Worm (Caenorhabditis elegans): ENCODE measurements around the gene K08D9.2.

DNA sequence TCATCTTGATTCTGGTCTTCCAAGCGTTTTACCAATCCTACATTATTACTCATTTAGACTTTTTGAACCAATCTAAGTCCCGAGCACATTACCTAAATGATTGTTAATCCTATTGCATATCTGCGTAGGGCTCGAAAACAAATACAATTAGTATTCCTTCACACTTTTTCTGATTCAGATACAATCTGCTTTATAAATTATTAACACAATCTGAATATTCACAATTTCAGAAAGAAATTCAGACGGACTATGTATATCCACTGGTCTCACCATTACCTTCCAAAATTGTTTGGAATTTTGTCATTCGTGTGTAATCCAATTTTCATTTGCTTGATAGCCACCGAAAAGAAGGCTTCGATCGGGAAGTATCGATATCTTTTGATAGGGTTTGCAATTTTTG, 13.7 kb downstream of the K08D9.2 start, which contains the start of gene srj-11:
- TF ChIP-seq B0261.1 (tag; optimal IDR thresholded peaks at IDR 0.05), result no peak
- TF ChIP-seq mes-4 (tag; optimal IDR thresholded peaks at IDR 0.05), result no peak
- no peak for TF ChIP-seq ztf-18 (tag; optimal IDR thresholded peaks at IDR 0.05)
- no peak for TF ChIP-seq unc-62 (GFP tag; optimal IDR thresholded peaks at IDR 0.05)
- no peak for TF ChIP-seq snpc-4 (GFP tag; optimal IDR thresholded peaks at IDR 0.05)
- no peak for TF ChIP-seq snpc-4 (tag; optimal IDR thresholded peaks at IDR 0.05)
- TF ChIP-seq sea-2 (GFP tag; IDR thresholded peaks at IDR 0.05), result no peak
- no peak for TF ChIP-seq sdz-38 (tag; optimal IDR thresholded peaks at IDR 0.05)
- TF ChIP-seq nfya-1 (tag; optimal IDR thresholded peaks at IDR 0.05; ENCODE audit: borderline replicate concordance, insufficient read depth), result no peak
- no peak for TF ChIP-seq fkh-3 (tag; optimal IDR thresholded peaks at IDR 0.05)
- no peak for TF ChIP-seq Y56A3A.18 (GFP tag; IDR thresholded peaks at IDR 0.05)

Measured in whole organism, young adult.